Worm (Caenorhabditis elegans): ENCODE results near the gene F17E9.4.
A peak's percentile ranks its signal among the peaks of the same experiment; 100 is the strongest.
"Not testable (repeated sequence)": the region's sequence is repeated elsewhere in the genome, so short reads cannot be mapped to it uniquely, and the experiment has no call there.

The F17E9.4 gene

DNA sequence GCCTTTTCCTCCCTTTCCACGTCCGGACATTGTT lies 14.4 kb upstream of the F17E9.4 start, which contains the start of gene his-31:
his-31 (minus strand) TSS at position 30 of the 34 bp plus-strand sequence.
- TF ChIP-seq hmbx-1 (tag; optimal IDR thresholded peaks at IDR 0.05) (no peak), flt-1 (GFP tag; IDR thresholded peaks at IDR 0.05) (no peak), scrt-1 (GFP tag; IDR thresholded peaks at IDR 0.05) (no peak), tbx-11 (GFP tag; IDR thresholded peaks at IDR 0.05) (no peak), tbx-37 (GFP tag; conservative IDR thresholded peaks at IDR 0.05) (no peak), B0310.2 (tag; optimal IDR thresholded peaks at IDR 0.05) (no peak), pes-1 (GFP tag; IDR thresholded peaks at IDR 0.05) (no peak), ceh-36 (tag; optimal IDR thresholded peaks at IDR 0.05) (no peak), ets-7 (tag; optimal IDR thresholded peaks at IDR 0.05) (no peak), ceh-13 (GFP tag; optimal IDR thresholded peaks at IDR 0.05) (no peak), hnd-1 (tag; optimal IDR thresholded peaks at IDR 0.05) (no peak), sea-1 (GFP tag; conservative IDR thresholded peaks at IDR 0.05) (no peak), aly-1 (tag; optimal IDR thresholded peaks at IDR 0.05) (no peak), ama-1 (optimal IDR thresholded peaks at IDR 0.05) (no peak), F13C5.2 (tag; optimal IDR thresholded peaks at IDR 0.05) (no peak), hmg-4 (GFP tag; optimal IDR thresholded peaks at IDR 0.05) (no peak), tra-4 (tag; optimal IDR thresholded peaks at IDR 0.05) (no peak)

DNA sequence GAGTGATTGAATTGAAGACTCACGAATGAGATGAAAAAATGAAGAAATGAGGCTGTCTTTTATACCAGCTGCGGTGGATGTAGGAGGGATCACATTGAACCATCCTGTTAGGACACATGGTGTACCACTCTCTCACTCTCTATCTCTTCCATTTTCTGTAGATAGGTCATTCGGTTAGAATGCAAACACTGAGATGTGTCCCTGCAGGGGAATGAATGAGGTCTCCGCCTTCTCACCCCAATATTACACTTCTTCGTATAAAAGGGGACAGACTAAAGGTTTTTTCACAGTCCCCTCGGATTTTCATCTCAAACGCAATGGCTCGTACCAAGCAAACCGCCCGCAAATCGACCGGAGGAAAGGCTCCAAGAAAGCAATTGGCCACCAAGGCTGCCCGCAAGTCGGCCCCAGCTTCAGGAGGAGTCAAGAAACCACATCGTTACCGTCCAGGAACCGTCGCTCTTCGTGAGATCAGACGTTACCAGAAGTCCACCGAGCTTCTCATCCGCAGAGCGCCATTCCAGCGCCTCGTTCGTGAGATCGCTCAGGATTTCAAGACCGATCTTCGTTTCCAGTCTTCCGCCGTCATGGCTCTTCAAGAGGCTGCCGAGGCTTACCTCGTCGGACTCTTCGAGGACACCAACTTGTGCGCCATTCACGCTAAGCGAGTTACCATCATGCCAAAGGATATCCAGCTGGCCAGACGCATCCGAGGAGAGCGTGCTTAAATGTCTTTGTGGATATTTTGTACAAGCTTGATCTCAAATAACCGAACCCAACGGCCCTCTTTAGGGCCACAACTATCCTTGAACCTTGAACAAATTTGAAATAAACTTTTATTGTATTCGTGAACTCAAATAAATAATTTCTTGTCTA lies 13.9 kb upstream of the F17E9.4 start, which contains the start of gene his-32:
his-32 (plus strand) TSS at position 318 of the 876 bp plus-strand sequence.
- TF ChIP-seq sea-1 (GFP tag; conservative IDR thresholded peaks at IDR 0.05) (peak; percentile 67; the same call in 1 of the 2 replicates), scrt-1 (GFP tag; IDR thresholded peaks at IDR 0.05) (peak; percentile 78; the same call in 1 of the 2 replicates), tra-4 (tag; optimal IDR thresholded peaks at IDR 0.05) (peak; percentile 25), B0310.2 (tag; optimal IDR thresholded peaks at IDR 0.05) (peak; percentile 88), pes-1 (GFP tag; IDR thresholded peaks at IDR 0.05) (peak; percentile 76), hnd-1 (tag; optimal IDR thresholded peaks at IDR 0.05) (no peak), tbx-11 (GFP tag; IDR thresholded peaks at IDR 0.05) (no peak), flt-1 (GFP tag; IDR thresholded peaks at IDR 0.05) (peak; percentile 65; the same call in 1 of the 2 replicates), F13C5.2 (tag; optimal IDR thresholded peaks at IDR 0.05) (peak; percentile 18), ets-7 (tag; optimal IDR thresholded peaks at IDR 0.05) (no peak), ceh-36 (tag; optimal IDR thresholded peaks at IDR 0.05) (peak; percentile 69), hmbx-1 (tag; optimal IDR thresholded peaks at IDR 0.05) (peak; percentile 60), ama-1 (optimal IDR thresholded peaks at IDR 0.05) (peak; percentile 99), hmg-4 (GFP tag; optimal IDR thresholded peaks at IDR 0.05) (peak; percentile 41), tbx-37 (GFP tag; conservative IDR thresholded peaks at IDR 0.05) (no peak), aly-1 (tag; optimal IDR thresholded peaks at IDR 0.05) (peak; percentile 100)

DNA sequence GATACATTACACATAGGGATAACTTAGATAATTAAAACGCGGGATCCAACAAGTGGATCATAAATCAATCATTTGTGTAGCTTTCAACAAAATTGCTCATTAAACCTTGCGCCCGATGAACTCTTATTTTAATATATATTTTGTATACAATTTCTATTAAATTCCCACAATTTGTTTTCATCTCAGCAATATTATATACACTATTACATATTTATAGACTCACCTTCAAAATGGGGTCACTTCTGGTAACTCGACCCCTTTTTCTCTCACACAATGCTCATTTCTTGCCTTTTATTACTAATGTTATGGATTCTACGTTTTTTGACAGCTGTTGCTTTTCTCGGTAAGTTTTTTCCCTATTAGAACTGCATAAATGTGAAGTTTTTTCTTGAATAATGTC lies 8.5 kb upstream of the F17E9.4 start, which contains the start of gene lgc-6:
lgc-6 (plus strand) TSS at position 301 of the 400 bp plus-strand sequence.
- no peak for TF ChIP-seq ceh-13 (GFP tag; optimal IDR thresholded peaks at IDR 0.05)
- no peak for TF ChIP-seq pes-1 (GFP tag; IDR thresholded peaks at IDR 0.05)
- TF ChIP-seq hmbx-1 (tag; optimal IDR thresholded peaks at IDR 0.05): no peak
- TF ChIP-seq aly-1 (tag; optimal IDR thresholded peaks at IDR 0.05): no peak

DNA sequence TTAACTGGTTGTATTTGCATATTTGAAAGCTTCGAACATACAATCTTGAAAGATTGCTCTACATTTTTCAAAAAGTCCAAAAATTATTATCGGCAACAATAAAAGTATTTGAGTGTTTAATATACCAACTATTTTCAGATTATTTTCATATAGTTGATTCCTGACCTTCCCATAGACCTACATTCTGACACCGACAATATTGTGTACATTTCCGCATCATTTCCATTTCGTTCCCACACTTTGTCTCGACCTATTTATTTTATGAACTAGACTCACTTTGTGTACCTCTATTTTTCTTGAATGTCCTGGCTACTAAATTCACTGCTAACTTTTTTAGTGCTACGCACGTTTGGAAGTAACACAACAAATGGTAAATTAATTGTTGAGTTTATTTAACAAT lies 5.8 kb upstream of the F17E9.4 start, which contains the start of gene lgc-5:
lgc-5 (plus strand) TSS at position 301 of the 400 bp plus-strand sequence.
- TF ChIP-seq aly-1 (tag; optimal IDR thresholded peaks at IDR 0.05) (no peak), F13C5.2 (tag; optimal IDR thresholded peaks at IDR 0.05) (no peak), scrt-1 (GFP tag; IDR thresholded peaks at IDR 0.05) (no peak), tbx-37 (GFP tag; conservative IDR thresholded peaks at IDR 0.05) (no peak), hmbx-1 (tag; optimal IDR thresholded peaks at IDR 0.05) (no peak), flt-1 (GFP tag; IDR thresholded peaks at IDR 0.05) (no peak), pes-1 (GFP tag; IDR thresholded peaks at IDR 0.05) (no peak), ets-7 (tag; optimal IDR thresholded peaks at IDR 0.05) (no peak), sea-1 (GFP tag; conservative IDR thresholded peaks at IDR 0.05) (no peak), ceh-13 (GFP tag; optimal IDR thresholded peaks at IDR 0.05) (no peak), ceh-36 (tag; optimal IDR thresholded peaks at IDR 0.05) (no peak), tra-4 (tag; optimal IDR thresholded peaks at IDR 0.05) (no peak), tbx-11 (GFP tag; IDR thresholded peaks at IDR 0.05) (no peak), hnd-1 (tag; optimal IDR thresholded peaks at IDR 0.05) (no peak)

ce11 chrIV:8345518-8345917 lies 2.7 kb upstream of the F17E9.4 start, which contains the start of gene F17E9.5:
Gene F17E9.5, plus strand, starts transcription at chrIV:8345818.
- TF ChIP-seq F13C5.2 (tag; optimal IDR thresholded peaks at IDR 0.05) (no peak), tbx-11 (GFP tag; IDR thresholded peaks at IDR 0.05) (no peak)

DNA sequence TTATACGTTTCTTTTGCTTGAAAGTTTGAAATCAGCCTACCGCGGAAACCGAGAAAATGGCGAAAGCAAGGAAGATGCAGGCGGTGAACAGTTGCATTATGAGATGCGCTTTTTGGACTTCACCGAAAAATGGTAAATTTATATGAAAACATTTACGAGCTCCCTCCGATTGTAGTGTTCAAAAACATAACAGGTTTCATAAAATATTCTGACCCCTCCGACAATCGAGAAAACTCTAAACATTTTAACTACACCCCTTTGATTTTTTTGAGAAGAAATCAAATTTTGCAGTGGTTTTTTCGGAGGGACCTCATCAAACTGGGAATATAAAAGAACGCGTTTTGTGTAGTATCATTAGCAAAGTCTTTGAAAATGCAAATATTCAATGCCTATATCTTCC lies 1.1 kb upstream of the F17E9.4 start, which contains the start of the genes F17E9.18 and F17E9.15:
F17E9.18 (minus strand) TSS at position 101 of the 400 bp plus-strand sequence.
F17E9.15 (plus strand) TSS at position 368 of the 400 bp plus-strand sequence.
- TF ChIP-seq ceh-13 (GFP tag; optimal IDR thresholded peaks at IDR 0.05): no peak
- TF ChIP-seq tra-4 (tag; optimal IDR thresholded peaks at IDR 0.05): no peak
- TF ChIP-seq F13C5.2 (tag; optimal IDR thresholded peaks at IDR 0.05): no peak
- no peak for TF ChIP-seq ets-7 (tag; optimal IDR thresholded peaks at IDR 0.05)
- TF ChIP-seq ceh-36 (tag; optimal IDR thresholded peaks at IDR 0.05): no peak
- TF ChIP-seq B0310.2 (tag; optimal IDR thresholded peaks at IDR 0.05): no peak
- TF ChIP-seq hmg-4 (GFP tag; optimal IDR thresholded peaks at IDR 0.05): no peak
- no peak for TF ChIP-seq flt-1 (GFP tag; IDR thresholded peaks at IDR 0.05)
- TF ChIP-seq hnd-1 (tag; optimal IDR thresholded peaks at IDR 0.05): no peak
- no peak for TF ChIP-seq sea-1 (GFP tag; conservative IDR thresholded peaks at IDR 0.05)
- TF ChIP-seq ama-1 (optimal IDR thresholded peaks at IDR 0.05): no peak
- TF ChIP-seq tbx-37 (GFP tag; conservative IDR thresholded peaks at IDR 0.05): no peak
- TF ChIP-seq pes-1 (GFP tag; IDR thresholded peaks at IDR 0.05): no peak
- no peak for TF ChIP-seq tbx-11 (GFP tag; IDR thresholded peaks at IDR 0.05)
- TF ChIP-seq hmbx-1 (tag; optimal IDR thresholded peaks at IDR 0.05): no peak
- TF ChIP-seq aly-1 (tag; optimal IDR thresholded peaks at IDR 0.05): no peak
- TF ChIP-seq scrt-1 (GFP tag; IDR thresholded peaks at IDR 0.05): no peak

ce11 chrIV:8352036-8352435 lies 3.9 kb downstream of the F17E9.4 start, which contains the start of gene F17E9.16:
Gene F17E9.16, plus strand, starts transcription at chrIV:8352336.
- TF ChIP-seq B0310.2 (tag; optimal IDR thresholded peaks at IDR 0.05); flt-1 (GFP tag; IDR thresholded peaks at IDR 0.05); ceh-36 (tag; optimal IDR thresholded peaks at IDR 0.05): not testable (repeated sequence)
